Worm (Caenorhabditis elegans) whole organism, L2 larva: ENCODE data around the gene T13C5.6.

ENCODE experiments used
- F13H6.1 ChIP-seq: sonication (generic microtip); optimal IDR thresholded peaks from 2 replicates; lab custom pipeline; 2016; ENCODE audit warnings: missing genetic modification characterization, missing compliant biosample characterization
- R02D3.7 ChIP-seq: fragments of 150-350 bp; optimal IDR thresholded peaks from 2 replicates; lab custom pipeline; 2014; ENCODE audit warnings: missing biosample characterization, missing genetic modification characterization
- Y55F3AM.14 ChIP-seq: fragments of 200-800 bp; sonication (Bioruptor generic); optimal IDR thresholded peaks from 2 replicates; lab custom pipeline; 2018; ENCODE audit warnings: mild to moderate bottlenecking, missing genetic modification characterization, missing compliant biosample characterization
- ZK546.5 ChIP-seq: sonication (generic microtip); optimal IDR thresholded peaks from 2 replicates; lab custom pipeline; 2017; ENCODE audit warnings: missing biosample characterization, missing genetic modification characterization
- ama-1 ChIP-seq: fragments of 150-350 bp; optimal IDR thresholded peaks from 2 replicates; lab custom pipeline; 2018; ENCODE audit warnings: inconsistent platforms
- blmp-1 ChIP-seq: sonication (generic microtip); optimal IDR thresholded peaks from 2 replicates; lab custom pipeline; 2017; ENCODE audit warnings: missing genetic modification characterization, mild to moderate bottlenecking, missing compliant biosample characterization, antibody characterized with exemption, moderate library complexity; ENCODE audit not compliant: insufficient read depth
- ceh-16 ChIP-seq: fragments of 150-350 bp; optimal IDR thresholded peaks from 2 replicates; lab custom pipeline; 2014; ENCODE audit warnings: missing biosample characterization, missing genetic modification characterization
- crh-2 ChIP-seq: sonication (generic microtip); optimal IDR thresholded peaks from 2 replicates; lab custom pipeline; 2017; ENCODE audit warnings: missing biosample characterization, missing genetic modification characterization
- dmd-4 ChIP-seq: sonication (generic microtip); optimal IDR thresholded peaks from 2 replicates; lab custom pipeline; 2017; ENCODE audit warnings: missing biosample characterization, missing genetic modification characterization
- elt-1 ChIP-seq: fragments of 150-350 bp; optimal IDR thresholded peaks from 2 replicates; lab custom pipeline; 2014; ENCODE audit warnings: missing biosample characterization, missing genetic modification characterization
- elt-3 ChIP-seq: sonication (generic microtip); optimal IDR thresholded peaks from 2 replicates; lab custom pipeline; 2017; ENCODE audit warnings: missing biosample characterization, missing genetic modification characterization
- fos-1 ChIP-seq: fragments of 150-350 bp; optimal IDR thresholded peaks from 2 replicates; lab custom pipeline; 2014; ENCODE audit warnings: missing biosample characterization, missing genetic modification characterization
- gmeb-1 ChIP-seq: fragments of 150-350 bp; optimal IDR thresholded peaks from 2 replicates; lab custom pipeline; 2014; ENCODE audit warnings: missing biosample characterization, missing genetic modification characterization
- lin-11 ChIP-seq: fragments of 150-350 bp; sonication (generic microtip); optimal IDR thresholded peaks from 2 replicates; lab custom pipeline; 2014; ENCODE audit warnings: missing biosample characterization, missing genetic modification characterization, inconsistent platforms, mixed read lengths
- lin-13 ChIP-seq: fragments of 150-350 bp; optimal IDR thresholded peaks from 2 replicates; lab custom pipeline; 2014; ENCODE audit warnings: missing biosample characterization, missing genetic modification reagents, missing genetic modification characterization
- lsy-2 ChIP-seq, 2 experiments: fragments of 150-350 bp in 1 of 2; sonication (generic microtip) in 1 of 2; optimal IDR thresholded peaks; 2 replicates each; lab custom pipeline; 2014 to 2017; ENCODE audit warnings: missing biosample characterization in 2 of 2, missing genetic modification characterization in 2 of 2
- mab-5 ChIP-seq: fragments of 150-350 bp; optimal IDR thresholded peaks from 2 replicates; lab custom pipeline; 2014; ENCODE audit warnings: missing biosample characterization, missing genetic modification characterization
- mbf-1 ChIP-seq: sonication (generic microtip); optimal IDR thresholded peaks from 2 replicates; lab custom pipeline; 2017; ENCODE audit warnings: missing biosample characterization, missing genetic modification characterization
- mdl-1 ChIP-seq, 2 experiments: fragments of 150-350 bp in 1 of 2; sonication (generic microtip) in 1 of 2; optimal IDR thresholded peaks; 2 replicates each; lab custom pipeline; 2017; ENCODE audit warnings: missing biosample characterization in 2 of 2, missing genetic modification characterization in 2 of 2
- nhr-11 ChIP-seq: fragments of 150-350 bp; optimal IDR thresholded peaks from 2 replicates; lab custom pipeline; 2014; ENCODE audit warnings: missing biosample characterization, missing genetic modification characterization
- nhr-12 ChIP-seq: fragments of 150-350 bp; optimal IDR thresholded peaks from 2 replicates; lab custom pipeline; 2014; ENCODE audit warnings: missing biosample characterization, missing genetic modification characterization
- nhr-21 ChIP-seq: fragments of 150-350 bp; optimal IDR thresholded peaks from 2 replicates; lab custom pipeline; 2014; ENCODE audit warnings: missing biosample characterization, missing genetic modification characterization
- nhr-23 ChIP-seq: fragments of 150-350 bp; optimal IDR thresholded peaks from 2 replicates; lab custom pipeline; 2014; ENCODE audit warnings: missing biosample characterization, missing genetic modification reagents, missing genetic modification characterization
- nhr-237 ChIP-seq: fragments of 150-350 bp; optimal IDR thresholded peaks from 2 replicates; lab custom pipeline; 2014; ENCODE audit warnings: missing biosample characterization, missing genetic modification characterization
- nhr-25 ChIP-seq: fragments of 150-350 bp; sonication (generic microtip); optimal IDR thresholded peaks from 3 replicates; lab custom pipeline; 2014; ENCODE audit warnings: missing biosample characterization, missing genetic modification characterization
- nhr-6 ChIP-seq: fragments of 150-350 bp; optimal IDR thresholded peaks from 2 replicates; lab custom pipeline; 2014; ENCODE audit warnings: missing biosample characterization, missing genetic modification characterization
- nhr-77 ChIP-seq: fragments of 150-350 bp; optimal IDR thresholded peaks from 2 replicates; lab custom pipeline; 2014; ENCODE audit warnings: missing biosample characterization, missing genetic modification characterization
- peb-1 ChIP-seq: fragments of 150-350 bp; optimal IDR thresholded peaks from 2 replicates; lab custom pipeline; 2014; ENCODE audit warnings: missing biosample characterization, missing genetic modification characterization
- sem-4 ChIP-seq: fragments of 150-350 bp; optimal IDR thresholded peaks from 2 replicates; lab custom pipeline; 2014; ENCODE audit warnings: missing biosample characterization, missing genetic modification reagents, missing genetic modification characterization
- sma-3 ChIP-seq: sonication (generic microtip); optimal IDR thresholded peaks from 2 replicates; lab custom pipeline; 2016; ENCODE audit warnings: missing genetic modification reagents, missing genetic modification characterization, missing compliant biosample characterization
- sma-9 ChIP-seq, 2 experiments: fragments of 150-350 bp in 1 of 2; sonication (generic microtip) in 1 of 2; optimal IDR thresholded peaks; 2 replicates each; lab custom pipeline; 2014 to 2016; ENCODE audit warnings: missing genetic modification characterization in 2 of 2, mild to moderate bottlenecking in 1 of 2, missing biosample characterization in 1 of 2, missing compliant biosample characterization in 1 of 2, missing genetic modification reagents in 1 of 2, moderate library complexity in 1 of 2
- unc-62 ChIP-seq: fragments of 150-350 bp; optimal IDR thresholded peaks from 2 replicates; lab custom pipeline; 2014; ENCODE audit warnings: missing biosample characterization, missing genetic modification reagents, missing genetic modification characterization
- zag-1 ChIP-seq: fragments of 150-350 bp; optimal IDR thresholded peaks from 2 replicates; lab custom pipeline; 2014; ENCODE audit warnings: missing biosample characterization, missing genetic modification characterization
- ztf-1 ChIP-seq: fragments of 200-800 bp; sonication (Bioruptor generic); conservative IDR thresholded peaks from 2 replicates; pipeline ENCODE4 v1.3.6; 2022; ENCODE audit warnings: missing genetic modification characterization, missing compliant biosample characterization
- ztf-11 ChIP-seq: sonication (generic microtip); optimal IDR thresholded peaks from 2 replicates; lab custom pipeline; 2017; ENCODE audit warnings: missing biosample characterization, missing genetic modification characterization
- ztf-4 ChIP-seq: fragments of 150-350 bp; optimal IDR thresholded peaks from 2 replicates; lab custom pipeline; 2014; ENCODE audit warnings: missing biosample characterization, missing genetic modification characterization

T13C5.6 gene

DNA sequence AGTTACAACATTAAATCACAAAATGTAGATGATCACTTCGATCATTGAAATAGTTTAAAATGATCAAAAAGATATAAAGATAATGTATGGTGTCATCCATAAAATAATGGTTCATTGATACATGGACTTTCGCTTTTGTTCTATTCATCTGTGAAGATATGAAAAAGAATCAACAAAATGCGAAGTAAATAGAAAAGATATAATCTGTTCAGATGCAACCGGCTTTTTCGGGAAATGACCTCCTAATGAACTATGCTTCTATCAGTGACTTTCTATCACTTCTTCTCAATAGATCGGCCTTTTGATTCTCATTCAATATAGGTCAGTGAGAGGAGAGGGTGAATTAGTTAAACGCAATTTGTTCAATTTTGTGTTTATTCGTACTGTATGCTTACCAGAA, 28.5 kb downstream of the T13C5.6 start:
- peak; percentile 69 for TF ChIP-seq nhr-21
- peak; percentile 46 for TF ChIP-seq blmp-1 (tag; lab: Kevin White, UChicago)
- no peak for TF ChIP-seq mbf-1 (tag; lab: Kevin White, UChicago)
- TF ChIP-seq, all 48 proteins: peak for 2

DNA sequence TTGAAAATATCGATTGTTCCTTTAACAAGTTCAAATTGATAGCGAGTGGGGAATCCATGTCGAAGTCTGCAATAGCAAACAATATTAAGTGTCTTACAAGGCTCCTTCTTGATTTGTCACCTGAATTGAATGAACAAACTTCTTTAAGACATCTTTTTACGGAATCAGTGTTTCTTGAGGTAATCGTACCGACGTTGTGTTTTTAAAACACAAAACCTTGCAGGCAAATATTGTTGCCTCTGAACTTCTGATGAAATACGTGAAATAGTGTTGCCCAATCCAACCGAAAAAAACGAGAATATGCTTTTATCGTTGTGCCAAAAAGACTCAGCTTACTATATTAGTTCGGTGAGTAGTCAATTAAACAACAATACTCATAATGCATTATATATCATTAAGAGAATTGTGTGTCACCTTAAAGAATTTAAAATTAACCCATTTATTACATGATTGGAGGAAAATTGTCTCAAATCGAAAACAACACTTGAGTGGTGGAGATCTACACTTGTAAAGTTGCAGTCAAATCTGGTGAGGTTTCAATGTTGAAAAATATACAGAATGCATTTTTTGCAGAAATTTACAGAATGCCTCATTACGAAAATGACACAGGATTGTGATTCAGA, 29.4 kb downstream of the T13C5.6 start, which contains the start of the genes T25B2.4 and T13C5.3:
Gene T25B2.4 (plus strand): TSS at position 301 of the 623 bp plus-strand sequence.
Gene T13C5.3 (plus strand): TSS at position 573 of the 623 bp plus-strand sequence.
- TF ChIP-seq ztf-4 (tag; lab: Kevin White, UChicago) (no peak), elt-3 (tag; lab: Kevin White, UChicago) (no peak), mdl-1 (tag; optimal IDR thresholded peaks at IDR 0.05; lab: Kevin White, UChicago) (no peak), sma-3 (GFP tag; lab: Kevin White, UChicago) (no peak), ztf-11 (no peak), sem-4 (tag; lab: Kevin White, UChicago) (no peak), nhr-77 (tag; lab: Kevin White, UChicago) (no peak), nhr-23 (tag; lab: Kevin White, UChicago) (no peak), nhr-11 (tag; lab: Kevin White, UChicago) (no peak), nhr-6 (no peak), crh-2 (tag; lab: Kevin White, UChicago) (no peak), blmp-1 (tag; lab: Kevin White, UChicago) (no peak), lsy-2 (tag; optimal IDR thresholded peaks at IDR 0.05; lab: Kevin White, UChicago) (no peak), lin-11 (tag; lab: Kevin White, UChicago) (no peak), Y55F3AM.14 (GFP tag; lab: Kevin White, UChicago) (no peak), fos-1 (no peak), F13H6.1 (tag; lab: Kevin White, UChicago) (no peak), peb-1 (tag; lab: Kevin White, UChicago) (no peak), sma-9 (GFP tag; optimal IDR thresholded peaks at IDR 0.05; lab: Kevin White, UChicago) (no peak), sma-9 (tag; optimal IDR thresholded peaks at IDR 0.05; lab: Kevin White, UChicago) (no peak)
- TF ChIP-seq, all 48 proteins: peak for 0

DNA sequence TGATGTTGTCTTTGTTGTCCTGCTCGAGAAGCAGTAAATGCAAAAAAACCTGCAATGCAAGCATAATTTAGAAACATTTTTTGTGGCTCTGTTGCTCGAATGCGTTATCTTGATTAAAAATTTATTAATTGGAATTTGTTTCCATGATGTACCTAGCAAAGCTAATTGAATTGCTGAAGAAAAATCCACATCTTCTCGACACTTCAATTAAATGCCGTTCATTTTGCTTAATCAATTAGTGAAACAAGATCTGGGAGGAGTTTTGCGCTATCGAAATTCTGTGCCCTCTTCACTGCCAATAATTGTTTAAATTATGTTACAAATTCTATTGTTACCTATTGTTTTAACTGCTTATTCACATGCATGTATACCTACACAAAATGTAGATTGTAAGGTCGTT, 31.7 kb downstream of the T13C5.6 start, which contains the start of gene T25B2.3:
Gene T25B2.3 (plus strand): TSS at position 301 of the 400 bp plus-strand sequence.
- TF ChIP-seq lin-11 (tag; lab: Kevin White, UChicago): no peak
- no peak for TF ChIP-seq crh-2 (tag; lab: Kevin White, UChicago)
- TF ChIP-seq mab-5 (tag; lab: Kevin White, UChicago): no peak
- no peak for TF ChIP-seq Y55F3AM.14 (GFP tag; lab: Kevin White, UChicago)
- no peak for TF ChIP-seq nhr-25 (tag; lab: Kevin White, UChicago)
- no peak for TF ChIP-seq elt-1 (tag; lab: Kevin White, UChicago)
- no peak for TF ChIP-seq zag-1
- no peak for TF ChIP-seq ZK546.5
- no peak for TF ChIP-seq gmeb-1 (tag; lab: Kevin White, UChicago)
- no peak for TF ChIP-seq ztf-1
- no peak for TF ChIP-seq nhr-12 (tag; lab: Kevin White, UChicago)
- TF ChIP-seq mdl-1 (tag; optimal IDR thresholded peaks at IDR 0.05; lab: Kevin White, UChicago): no peak
- TF ChIP-seq ama-1 (lab: Kevin White, UChicago): no peak

DNA sequence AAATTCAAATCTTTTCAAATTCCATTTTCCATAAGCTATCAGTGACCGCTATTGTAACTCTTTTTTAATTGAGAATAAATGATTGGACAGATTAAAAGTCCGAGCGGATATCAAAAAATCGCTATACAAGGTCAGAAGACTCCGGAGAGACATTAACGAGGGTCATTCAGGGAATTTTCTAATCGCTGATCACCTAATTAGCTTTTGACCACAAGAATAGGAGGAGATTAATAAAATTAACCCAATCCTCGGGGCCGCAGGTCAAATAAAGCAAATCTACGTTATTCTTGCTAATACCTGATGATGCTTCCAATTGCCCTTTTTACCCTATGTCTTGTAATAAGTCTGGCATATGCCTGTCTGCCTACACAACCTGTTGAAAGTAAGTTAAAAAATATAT, 33.8 kb downstream of the T13C5.6 start, which contains the start of gene T25B2.1:
Gene T25B2.1 (plus strand): TSS at position 301 of the 400 bp plus-strand sequence.
- no peak for TF ChIP-seq ztf-1
- TF ChIP-seq blmp-1 (tag; lab: Kevin White, UChicago): no peak
- TF ChIP-seq, all 48 proteins: peak for 0

DNA sequence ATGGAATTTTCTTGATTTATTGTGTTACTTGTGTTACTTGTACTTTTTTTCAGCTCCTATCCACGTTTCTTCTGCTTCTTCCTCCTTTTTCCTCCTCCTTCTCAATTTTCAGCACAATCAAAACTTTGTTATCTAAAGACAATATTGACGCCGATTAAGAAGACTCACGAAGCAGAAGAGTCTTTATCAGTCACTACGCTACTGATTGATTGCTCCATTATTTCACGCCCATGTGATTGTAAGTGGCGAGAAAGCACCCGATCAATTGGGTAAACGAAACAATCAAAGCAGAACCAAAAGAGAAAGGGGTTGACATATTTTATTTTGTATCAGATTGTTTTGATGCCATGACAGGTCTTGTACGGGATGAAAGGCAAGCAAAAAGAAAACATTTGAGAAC, 38.2 kb downstream of the T13C5.6 start, which contains the start of gene T25B2.2:
Gene T25B2.2 (plus strand): TSS at position 392 of the 400 bp plus-strand sequence.
- TF ChIP-seq nhr-237 (tag; lab: Kevin White, UChicago): no peak
- peak; percentile 65 for TF ChIP-seq fos-1

DNA sequence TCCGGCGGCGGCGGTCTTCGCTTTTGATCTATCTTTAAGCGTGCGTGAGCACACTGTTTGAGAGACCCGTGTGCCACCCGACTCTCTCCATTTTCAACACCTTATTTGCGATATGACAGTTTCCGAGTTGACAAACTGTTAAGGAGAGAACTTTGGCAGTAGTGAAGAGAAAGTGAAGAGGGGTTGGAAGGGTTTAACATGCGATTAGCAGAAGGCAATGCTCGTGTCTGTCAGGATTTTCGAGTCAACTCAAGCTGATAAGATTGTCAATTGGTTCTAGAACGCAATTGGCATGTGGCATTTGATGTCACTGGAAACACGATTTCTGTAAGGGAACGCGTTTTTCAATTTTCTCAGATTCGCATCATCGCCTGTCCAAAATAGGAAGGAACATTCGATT, 40.1 kb downstream of the T13C5.6 start:
- TF ChIP-seq nhr-23 (tag; lab: Kevin White, UChicago) (no peak), gmeb-1 (tag; lab: Kevin White, UChicago) (no peak), ceh-16 (tag; lab: Kevin White, UChicago) (no peak), ama-1 (lab: Kevin White, UChicago) (no peak), R02D3.7 (tag; lab: Kevin White, UChicago) (no peak), ZK546.5 (no peak), lin-11 (tag; lab: Kevin White, UChicago) (no peak), fos-1 (no peak), Y55F3AM.14 (GFP tag; lab: Kevin White, UChicago) (no peak), mbf-1 (tag; lab: Kevin White, UChicago) (no peak), sma-9 (GFP tag; optimal IDR thresholded peaks at IDR 0.05; lab: Kevin White, UChicago) (no peak), sma-9 (tag; optimal IDR thresholded peaks at IDR 0.05; lab: Kevin White, UChicago) (no peak), crh-2 (tag; lab: Kevin White, UChicago) (no peak), ztf-11 (no peak), dmd-4 (tag; lab: Kevin White, UChicago) (no peak), lin-13 (GFP tag; lab: Kevin White, UChicago) (no peak), nhr-25 (tag; lab: Kevin White, UChicago) (no peak), unc-62 (GFP tag; lab: Kevin White, UChicago) (no peak), lsy-2 (tag; optimal IDR thresholded peaks at IDR 0.05; lab: Kevin White, UChicago) (no peak), nhr-12 (tag; lab: Kevin White, UChicago) (no peak)
- TF ChIP-seq, all 48 proteins: peak for 0
